Worm (Caenorhabditis elegans) whole organism, L2 larva: ENCODE data around the gene C38C3.6.

ENCODE experiments used
- ZK546.5 ChIP-seq: sonication (generic microtip); optimal IDR thresholded peaks from 2 replicates; lab custom pipeline; 2017; ENCODE audit warnings: missing biosample characterization, missing genetic modification characterization
- lin-39 ChIP-seq: fragments of 150-350 bp; optimal IDR thresholded peaks from 2 replicates; lab custom pipeline; 2014; ENCODE audit warnings: missing biosample characterization, missing genetic modification reagents, missing genetic modification characterization
- nhr-11 ChIP-seq: fragments of 150-350 bp; optimal IDR thresholded peaks from 2 replicates; lab custom pipeline; 2014; ENCODE audit warnings: missing biosample characterization, missing genetic modification characterization
- nhr-77 ChIP-seq: fragments of 150-350 bp; optimal IDR thresholded peaks from 2 replicates; lab custom pipeline; 2014; ENCODE audit warnings: missing biosample characterization, missing genetic modification characterization
- unc-39 ChIP-seq: fragments of 150-350 bp; optimal IDR thresholded peaks from 2 replicates; lab custom pipeline; 2014; ENCODE audit warnings: missing biosample characterization, missing genetic modification characterization
- ztf-11 ChIP-seq: sonication (generic microtip); optimal IDR thresholded peaks from 2 replicates; lab custom pipeline; 2017; ENCODE audit warnings: missing biosample characterization, missing genetic modification characterization

- TF ChIP-seq unc-39 (tag; lab: Kevin White, UChicago) (no peak), nhr-11 (tag; lab: Kevin White, UChicago) (no peak), ztf-11 (no peak), nhr-77 (tag; lab: Kevin White, UChicago) (no peak), ZK546.5 (tag; lab: Kevin White, UChicago) (no peak), lin-39 (tag; lab: Kevin White, UChicago) (no peak)
Measured at ce11 chrV:1491510-1491909, at the start of gene C38C3.6.
